In genomic region chrV:1875497-1875988, ce11 we compare ENCODE assay signal across 4 worm cellular contexts.
TF ChIP-seq lines count a peak whose summit lies in the region.

No protein-coding gene starts in this region.

TF ChIP-seq in whole organism, L2 larva, 48 proteins besides CTCF, POLR2A, EP300 and RAD21:
- TF ChIP-seq ztf-1 (GFP tag; conservative IDR thresholded peaks at IDR 0.05; lab: Robert Waterston, UW): peak; percentile 88; the same call in 1 of the 2 replicates
- peak; percentile 67 for TF ChIP-seq ama-1 (optimal IDR thresholded peaks at IDR 0.05; lab: Kevin White, UChicago)
- TF ChIP-seq ztf-11 (tag; optimal IDR thresholded peaks at IDR 0.05; lab: Kevin White, UChicago): no peak
- TF ChIP-seq mab-5 (tag; optimal IDR thresholded peaks at IDR 0.05; lab: Kevin White, UChicago): no peak
- peak; percentile 18 for TF ChIP-seq sma-3 (GFP tag; optimal IDR thresholded peaks at IDR 0.05; lab: Kevin White, UChicago)
- no peak for TF ChIP-seq lin-11 (tag; optimal IDR thresholded peaks at IDR 0.05; lab: Kevin White, UChicago)
- peak in 1 of 2 experiments; percentile 10 for TF ChIP-seq lsy-2 (tag; optimal IDR thresholded peaks at IDR 0.05; lab: Kevin White, UChicago)
- TF ChIP-seq gmeb-1 (tag; optimal IDR thresholded peaks at IDR 0.05; lab: Kevin White, UChicago): no peak
- no peak for TF ChIP-seq unc-39 (tag; optimal IDR thresholded peaks at IDR 0.05; lab: Kevin White, UChicago)
- no peak for TF ChIP-seq ceh-16 (tag; optimal IDR thresholded peaks at IDR 0.05; lab: Kevin White, UChicago)
- peak; percentile 39 for TF ChIP-seq sma-9 (GFP tag; optimal IDR thresholded peaks at IDR 0.05; lab: Kevin White, UChicago)
- no peak for TF ChIP-seq sma-9 (tag; optimal IDR thresholded peaks at IDR 0.05; lab: Kevin White, UChicago)
- TF ChIP-seq ZK546.5 (tag; optimal IDR thresholded peaks at IDR 0.05; lab: Kevin White, UChicago): no peak
- peak; percentile 27 for TF ChIP-seq Y55F3AM.14 (GFP tag; optimal IDR thresholded peaks at IDR 0.05; lab: Kevin White, UChicago)
- TF ChIP-seq nhr-25 (tag; optimal IDR thresholded peaks at IDR 0.05; lab: Kevin White, UChicago): peak; percentile 4
- no peak for TF ChIP-seq unc-55 (GFP tag; optimal IDR thresholded peaks at IDR 0.05; lab: Kevin White, UChicago)

TF ChIP-seq in whole organism, L4 larva, 104 proteins besides CTCF, POLR2A, EP300 and RAD21 (continues in another document):
- TF ChIP-seq snpc-1.2 (GFP tag; IDR thresholded peaks at IDR 0.05; lab: Robert Waterston, UW) (peak; percentile 64; the same call in 1 of the 2 replicates), mdl-1 (tag; optimal IDR thresholded peaks at IDR 0.05; lab: Kevin White, UChicago) (no peak), lin-15B (tag; optimal IDR thresholded peaks at IDR 0.05; lab: Kevin White, UChicago) (peak; percentile 17), arid-1 (GFP tag; conservative IDR thresholded peaks at IDR 0.05; lab: Robert Waterston, UW) (peak; percentile 62; the same call in 1 of the 2 replicates), Y5F2A.4 (GFP tag; optimal IDR thresholded peaks at IDR 0.05; lab: Kevin White, UChicago) (peak; percentile 71), madf-5 (GFP tag; IDR thresholded peaks at IDR 0.05; lab: Robert Waterston, UW) (no peak), lin-13 (GFP tag; optimal IDR thresholded peaks at IDR 0.05; lab: Kevin White, UChicago) (no peak), sdz-12 (GFP tag; optimal IDR thresholded peaks at IDR 0.05; lab: Kevin White, UChicago) (no peak), Y75B8A.6 (GFP tag; IDR thresholded peaks at IDR 0.05; lab: Robert Waterston, UW) (no peak), lin-38 (GFP tag; IDR thresholded peaks at IDR 0.05; lab: Robert Waterston, UW) (peak; percentile 82), lir-3 (tag; optimal IDR thresholded peaks at IDR 0.05; lab: Kevin White, UChicago) (no peak), dve-1 (tag; optimal IDR thresholded peaks at IDR 0.05; lab: Kevin White, UChicago; ENCODE audit: insufficient read depth) (peak; percentile 25), Y48G9A.11 (GFP tag; IDR thresholded peaks at IDR 0.05; lab: Robert Waterston, UW) (peak; percentile 62; the same call in 1 of the 2 replicates), mdt-29 (GFP tag; IDR thresholded peaks at IDR 0.05; lab: Robert Waterston, UW) (peak; percentile 61; the same call in 1 of the 2 replicates), nhr-25 (tag; optimal IDR thresholded peaks at IDR 0.05; lab: Kevin White, UChicago; ENCODE audit: borderline replicate concordance, insufficient read depth) (no peak), F44E2.7 (GFP tag; IDR thresholded peaks at IDR 0.05; lab: Robert Waterston, UW) (no peak), egl-43 (GFP tag; IDR thresholded peaks at IDR 0.05; lab: Robert Waterston, UW) (peak; percentile 77), php-3 (GFP tag; IDR thresholded peaks at IDR 0.05; lab: Robert Waterston, UW) (peak; percentile 44; the same call in 1 of the 2 replicates), unc-39 (tag; optimal IDR thresholded peaks at IDR 0.05; lab: Kevin White, UChicago) (no peak), jun-1 (tag; optimal IDR thresholded peaks at IDR 0.05; lab: Kevin White, UChicago) (no peak), mxl-3 (GFP tag; optimal IDR thresholded peaks at IDR 0.05; lab: Kevin White, UChicago) (no peak), lsy-2 (tag; optimal IDR thresholded peaks at IDR 0.05; lab: Kevin White, UChicago) (peak in 1 of 2 experiments; percentile 60), F26F4.8 (GFP tag; conservative IDR thresholded peaks at IDR 0.05; lab: Robert Waterston, UW) (no peak), hlh-11 (tag; optimal IDR thresholded peaks at IDR 0.05; lab: Kevin White, UChicago) (peak; percentile 25), tra-1 (GFP tag; IDR thresholded peaks at IDR 0.05; lab: Robert Waterston, UW) (peak; percentile 51; the same call in 1 of the 2 replicates)

TF ChIP-seq in whole organism, late embryonic, 69 proteins besides CTCF, POLR2A, EP300 and RAD21 (continues in another document):
- TF ChIP-seq K02D7.2 (tag; optimal IDR thresholded peaks at IDR 0.05; lab: Kevin White, UChicago) (peak; percentile 24), lim-6 (tag; optimal IDR thresholded peaks at IDR 0.05; lab: Kevin White, UChicago) (peak; percentile 4), dve-1 (tag; optimal IDR thresholded peaks at IDR 0.05; lab: Kevin White, UChicago) (no peak), ceh-14 (tag; optimal IDR thresholded peaks at IDR 0.05; lab: Kevin White, UChicago) (no peak), pqm-1 (tag; optimal IDR thresholded peaks at IDR 0.05; lab: Kevin White, UChicago) (no peak), ceh-22 (tag; optimal IDR thresholded peaks at IDR 0.05; lab: Kevin White, UChicago) (no peak), odd-2 (tag; optimal IDR thresholded peaks at IDR 0.05; lab: Kevin White, UChicago) (no peak), sox-4 (tag; optimal IDR thresholded peaks at IDR 0.05; lab: Kevin White, UChicago) (peak; percentile 15), mec-3 (tag; optimal IDR thresholded peaks at IDR 0.05; lab: Kevin White, UChicago; ENCODE audit: borderline replicate concordance) (no peak), ttx-3 (tag; optimal IDR thresholded peaks at IDR 0.05; lab: Kevin White, UChicago) (no peak), sox-2 (GFP tag; IDR thresholded peaks at IDR 0.05; lab: Robert Waterston, UW) (no peak), ceh-2 (tag; optimal IDR thresholded peaks at IDR 0.05; lab: Kevin White, UChicago) (peak; percentile 24), tbx-7 (tag; optimal IDR thresholded peaks at IDR 0.05; lab: Kevin White, UChicago) (peak; percentile 14), ahr-1 (tag; optimal IDR thresholded peaks at IDR 0.05; lab: Kevin White, UChicago) (peak; percentile 11), hlh-15 (tag; optimal IDR thresholded peaks at IDR 0.05; lab: Kevin White, UChicago) (no peak), ceh-9 (tag; optimal IDR thresholded peaks at IDR 0.05; lab: Kevin White, UChicago) (no peak), unc-42 (tag; optimal IDR thresholded peaks at IDR 0.05; lab: Kevin White, UChicago) (no peak), ceh-31 (tag; optimal IDR thresholded peaks at IDR 0.05; lab: Kevin White, UChicago) (peak; percentile 64), hlh-30 (tag; optimal IDR thresholded peaks at IDR 0.05; lab: Kevin White, UChicago; ENCODE audit: insufficient read depth) (no peak), ref-2 (tag; optimal IDR thresholded peaks at IDR 0.05; lab: Kevin White, UChicago) (peak; percentile 46), ztf-16 (tag; optimal IDR thresholded peaks at IDR 0.05; lab: Kevin White, UChicago) (peak; percentile 26), ets-4 (tag; optimal IDR thresholded peaks at IDR 0.05; lab: Kevin White, UChicago) (peak; percentile 31), tbx-2 (tag; optimal IDR thresholded peaks at IDR 0.05; lab: Kevin White, UChicago) (peak; percentile 57), unc-55 (GFP tag; optimal IDR thresholded peaks at IDR 0.05; lab: Kevin White, UChicago) (no peak), ceh-18 (tag; optimal IDR thresholded peaks at IDR 0.05; lab: Kevin White, UChicago) (no peak), gmeb-2 (tag; optimal IDR thresholded peaks at IDR 0.05; lab: Kevin White, UChicago) (no peak), nfya-1 (tag; optimal IDR thresholded peaks at IDR 0.05; lab: Kevin White, UChicago) (no peak), F13H6.1 (tag; optimal IDR thresholded peaks at IDR 0.05; lab: Kevin White, UChicago) (peak; percentile 21), T23F11.4 (GFP tag; optimal IDR thresholded peaks at IDR 0.05; lab: Kevin White, UChicago) (no peak)

TF ChIP-seq in whole organism, mixed stage, embryonic, 35 proteins besides CTCF, POLR2A, EP300 and RAD21 (continues in another document):
- peak; percentile 59 for TF ChIP-seq mls-2 (tag; optimal IDR thresholded peaks at IDR 0.05; lab: Kevin White, UChicago)
- no peak for TF ChIP-seq drap-1 (GFP tag; optimal IDR thresholded peaks at IDR 0.05; lab: Kevin White, UChicago)
- no peak for TF ChIP-seq mep-1 (tag; optimal IDR thresholded peaks at IDR 0.05; lab: Kevin White, UChicago)
- TF ChIP-seq ceh-83 (GFP tag; optimal IDR thresholded peaks at IDR 0.05; lab: Kevin White, UChicago): peak; percentile 49
- no peak for TF ChIP-seq pha-4 (tag; optimal IDR thresholded peaks at IDR 0.05; lab: Kevin White, UChicago)
- no peak for TF ChIP-seq elt-3 (tag; optimal IDR thresholded peaks at IDR 0.05; lab: Kevin White, UChicago)
- no peak for TF ChIP-seq cnd-1 (tag; optimal IDR thresholded peaks at IDR 0.05; lab: Kevin White, UChicago)
- peak; percentile 25 for TF ChIP-seq sem-2 (GFP tag; optimal IDR thresholded peaks at IDR 0.05; lab: Kevin White, UChicago)
- TF ChIP-seq unc-120 (tag; optimal IDR thresholded peaks at IDR 0.05; lab: Kevin White, UChicago; ENCODE audit: poor library complexity, severe bottlenecking): no peak
- TF ChIP-seq snpc-4 (tag; optimal IDR thresholded peaks at IDR 0.05; lab: Kevin White, UChicago): no peak
- no peak for TF ChIP-seq lin-13 (tag; optimal IDR thresholded peaks at IDR 0.05; lab: Kevin White, UChicago)
- no peak for TF ChIP-seq nhr-237 (tag; optimal IDR thresholded peaks at IDR 0.05; lab: Kevin White, UChicago)
- TF ChIP-seq elt-1 (tag; optimal IDR thresholded peaks at IDR 0.05; lab: Kevin White, UChicago; ENCODE audit: borderline replicate concordance, insufficient read depth): no peak
- no peak for TF ChIP-seq ztf-11 (tag; optimal IDR thresholded peaks at IDR 0.05; lab: Kevin White, UChicago)
- TF ChIP-seq ham-2 (GFP tag; optimal IDR thresholded peaks at IDR 0.05; lab: Kevin White, UChicago): no peak
- TF ChIP-seq unc-62 (GFP tag; optimal IDR thresholded peaks at IDR 0.05; lab: Kevin White, UChicago): no peak
- TF ChIP-seq lin-32 (GFP tag; optimal IDR thresholded peaks at IDR 0.05; lab: Kevin White, UChicago): no peak
- no peak for TF ChIP-seq ces-1 (GFP tag; optimal IDR thresholded peaks at IDR 0.05; lab: Kevin White, UChicago)
- no peak for TF ChIP-seq nhr-28 (tag; optimal IDR thresholded peaks at IDR 0.05; lab: Kevin White, UChicago)
- no peak for TF ChIP-seq zip-8 (tag; optimal IDR thresholded peaks at IDR 0.05; lab: Kevin White, UChicago)
- TF ChIP-seq sptf-1 (tag; optimal IDR thresholded peaks at IDR 0.05; lab: Kevin White, UChicago): peak; percentile 73
- no peak for TF ChIP-seq ceh-39 (tag; optimal IDR thresholded peaks at IDR 0.05; lab: Kevin White, UChicago)
- no peak for TF ChIP-seq ceh-43 (GFP tag; optimal IDR thresholded peaks at IDR 0.05; lab: Kevin White, UChicago)
- TF ChIP-seq lsy-2 (tag; optimal IDR thresholded peaks at IDR 0.05; lab: Kevin White, UChicago): no peak
- no peak for TF ChIP-seq nhr-76 (tag; optimal IDR thresholded peaks at IDR 0.05; lab: Kevin White, UChicago)
- TF ChIP-seq tbx-8 (GFP tag; optimal IDR thresholded peaks at IDR 0.05; lab: Kevin White, UChicago): no peak
- TF ChIP-seq nhr-12 (tag; optimal IDR thresholded peaks at IDR 0.05; lab: Kevin White, UChicago): no peak
- TF ChIP-seq blmp-1 (tag; optimal IDR thresholded peaks at IDR 0.05; lab: Kevin White, UChicago): no peak
- peak; percentile 1 for TF ChIP-seq nhr-2 (tag; optimal IDR thresholded peaks at IDR 0.05; lab: Kevin White, UChicago)
- no peak for TF ChIP-seq hlh-1 (tag; optimal IDR thresholded peaks at IDR 0.05; lab: Kevin White, UChicago)
- TF ChIP-seq M03D4.4 (tag; optimal IDR thresholded peaks at IDR 0.05; lab: Kevin White, UChicago): no peak
- TF ChIP-seq unc-39 (tag; optimal IDR thresholded peaks at IDR 0.05; lab: Kevin White, UChicago): no peak
- TF ChIP-seq flh-1 (GFP tag; optimal IDR thresholded peaks at IDR 0.05; lab: Kevin White, UChicago): no peak
